Worm (Caenorhabditis elegans): Measurements from ENCODE around the gene snx-1.

- TF ChIP-seq aly-1 (tag; optimal IDR thresholded peaks at IDR 0.05) = no peak
- no peak for TF ChIP-seq pes-1 (GFP tag; IDR thresholded peaks at IDR 0.05)
- no peak for TF ChIP-seq ama-1 (optimal IDR thresholded peaks at IDR 0.05)
- TF ChIP-seq tra-4 (tag; optimal IDR thresholded peaks at IDR 0.05) = no peak
- TF ChIP-seq hmg-4 (GFP tag; optimal IDR thresholded peaks at IDR 0.05) = no peak
- no peak for TF ChIP-seq tbx-11 (GFP tag; IDR thresholded peaks at IDR 0.05)
- TF ChIP-seq F13C5.2 (tag; optimal IDR thresholded peaks at IDR 0.05) = peak; percentile 16
Observed at ce11 chrX:1096808-1097207, 32.0 kb upstream of the snx-1 start, which contains the start of the genes pigx-1 and rme-6.
